Fruit fly (Drosophila melanogaster): Measurements from ENCODE around the gene Gba1a.
A peak's percentile ranks its signal among the peaks of the same experiment; 100 is the strongest.

The Gba1a gene

DNA sequence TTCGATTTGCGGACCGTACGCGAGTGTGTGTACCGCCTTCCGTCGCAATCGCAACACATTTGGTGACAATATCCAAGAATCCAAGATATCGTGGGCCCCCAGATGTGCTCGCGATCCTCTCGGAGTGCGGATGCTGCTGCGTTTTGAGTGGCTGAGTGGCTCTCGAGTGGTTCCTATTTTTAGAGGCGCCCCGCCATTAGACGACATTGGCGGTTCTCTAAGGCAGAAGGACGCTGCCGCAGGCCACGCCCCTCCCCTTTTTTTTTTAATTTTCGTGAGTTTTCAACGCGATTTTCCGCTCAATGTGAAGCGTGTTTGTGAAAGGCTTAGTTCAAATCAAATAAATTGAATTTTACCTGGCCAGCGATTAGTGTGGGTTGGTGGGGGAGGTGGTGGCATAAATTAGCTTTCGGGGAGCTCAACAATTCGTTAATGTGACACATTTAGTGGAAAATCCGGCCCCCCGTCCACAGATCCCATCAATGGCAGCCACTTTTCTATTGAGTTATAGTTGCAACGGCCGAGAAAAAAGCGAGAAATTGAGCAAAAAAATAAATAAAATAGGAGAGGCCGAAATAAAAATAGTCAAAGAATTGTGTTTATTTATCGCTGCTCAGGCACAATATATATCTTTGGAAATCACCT is 18.0 kb downstream of the Gba1a start, which contains the start of gene nau:
TSS of gene nau (minus strand) at position 61 of the 645 bp plus-strand sequence.
- TF ChIP-seq Snoo (tag; optimal IDR thresholded peaks at IDR 0.05): no peak
- no peak for TF ChIP-seq CG17806 (tag; optimal IDR thresholded peaks at IDR 0.05)
- TF ChIP-seq CG15710 (tag; optimal IDR thresholded peaks at IDR 0.05): no peak
- no peak for TF ChIP-seq Pif1B (GFP tag; optimal IDR thresholded peaks at IDR 0.05)
- no peak for TF ChIP-seq CG32121 (GFP tag; IDR thresholded peaks at IDR 0.05)
- no peak for TF ChIP-seq CG9948 (tag; optimal IDR thresholded peaks at IDR 0.05)
- TF ChIP-seq CG12605 (GFP tag; IDR thresholded peaks at IDR 0.05): no peak
- TF ChIP-seq CG13204 (GFP tag; optimal IDR thresholded peaks at IDR 0.05): no peak
- TF ChIP-seq gl (tag; optimal IDR thresholded peaks at IDR 0.05): no peak

- no peak for TF ChIP-seq CG12605 (GFP tag; IDR thresholded peaks at IDR 0.05)
- no peak for TF ChIP-seq Pif1B (GFP tag; optimal IDR thresholded peaks at IDR 0.05)
- TF ChIP-seq rn (GFP tag; IDR thresholded peaks at IDR 0.05): no peak
- no peak for TF ChIP-seq EcR (GFP tag; optimal IDR thresholded peaks at IDR 0.05)
- no peak for TF ChIP-seq CG4496 (GFP tag; IDR thresholded peaks at IDR 0.05)
- no peak for TF ChIP-seq CG9948 (tag; optimal IDR thresholded peaks at IDR 0.05)
- no peak for TF ChIP-seq Pif1A (GFP tag; optimal IDR thresholded peaks at IDR 0.05)
- TF ChIP-seq CG13204 (GFP tag; optimal IDR thresholded peaks at IDR 0.05): no peak
- no peak for TF ChIP-seq CG15710 (tag; optimal IDR thresholded peaks at IDR 0.05)
Measured at dm6 chr3R:23721525-23721924, 21.1 kb downstream of the Gba1a start, which contains the start of gene CG10232. Gene CG10232 (minus strand): TSS chr3R:23721625.

DNA sequence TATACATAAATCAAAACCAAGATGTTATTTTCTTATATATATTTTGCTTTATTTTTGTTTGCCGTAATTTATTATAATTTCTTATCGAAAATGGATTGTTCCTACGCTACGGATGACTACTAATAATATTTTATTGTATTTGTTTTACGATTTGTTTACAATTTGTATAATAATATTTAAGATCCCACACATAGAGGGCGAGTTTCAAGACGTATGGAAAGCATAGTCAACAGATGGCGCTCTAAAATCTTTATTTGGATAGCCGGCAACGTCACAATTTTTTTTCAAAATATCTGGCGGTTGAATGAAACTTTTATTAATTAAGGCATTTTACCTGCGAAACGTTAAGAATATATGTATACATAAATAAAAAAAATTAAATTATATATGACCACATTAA is 21.5 kb downstream of the Gba1a start:
- TF ChIP-seq fd96Ca (GFP tag; IDR thresholded peaks at IDR 0.05) (no peak), D1 (tag; optimal IDR thresholded peaks at IDR 0.05) (peak; percentile 84)

DNA sequence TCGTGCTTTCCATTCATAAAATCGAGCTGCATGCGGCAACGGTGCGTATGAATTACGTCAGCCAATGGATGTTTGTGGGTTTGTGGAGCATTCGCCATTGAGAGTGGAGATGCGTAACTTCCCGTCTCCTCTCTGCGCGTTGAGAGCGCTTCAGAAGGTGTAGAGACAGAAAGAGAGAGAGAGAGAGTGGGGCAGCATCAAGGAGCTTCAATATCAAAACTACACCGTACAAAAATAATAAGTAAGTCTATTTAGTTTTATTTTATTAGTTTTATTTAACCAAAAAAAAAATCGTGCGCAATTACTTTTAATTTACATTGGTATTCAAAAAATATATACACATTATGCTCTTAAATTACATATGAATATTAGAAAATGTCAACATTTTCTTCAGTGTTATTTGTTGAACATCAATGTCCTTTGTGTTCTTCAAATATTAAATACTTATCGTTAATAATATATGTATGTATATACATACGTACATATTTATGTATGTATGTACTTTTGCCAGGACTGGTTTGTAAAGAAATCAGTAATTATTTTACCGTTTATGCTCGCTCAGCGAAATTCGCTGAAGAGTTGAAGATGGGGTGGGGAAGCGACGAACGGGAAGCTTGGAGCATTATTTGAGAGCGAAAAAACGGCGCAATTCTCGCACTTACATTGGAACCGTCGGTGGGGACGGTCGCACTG is 22.4 kb downstream of the Gba1a start, which contains the start of gene CG10365:
TSS of gene CG10365 (plus strand) at position 652 of the 693 bp plus-strand sequence.
- peak; percentile 93 for TF ChIP-seq CG12605 (GFP tag; IDR thresholded peaks at IDR 0.05)
- TF ChIP-seq CG8159 (tag; optimal IDR thresholded peaks at IDR 0.05): peak; percentile 97
- TF ChIP-seq gl (tag; optimal IDR thresholded peaks at IDR 0.05): peak; percentile 45
- peak; percentile 88 for TF ChIP-seq CG32121 (GFP tag; IDR thresholded peaks at IDR 0.05)
- TF ChIP-seq CG9948 (tag; optimal IDR thresholded peaks at IDR 0.05): peak; percentile 96
- TF ChIP-seq CG8301 (tag; optimal IDR thresholded peaks at IDR 0.05): peak; percentile 94
- TF ChIP-seq CG14655 (GFP tag; optimal IDR thresholded peaks at IDR 0.05): peak; percentile 89
- peak; percentile 87 for TF ChIP-seq Snoo (tag; optimal IDR thresholded peaks at IDR 0.05)
- peak; percentile 86 for TF ChIP-seq CG34367 (tag; optimal IDR thresholded peaks at IDR 0.05)
- TF ChIP-seq CG13204 (GFP tag; optimal IDR thresholded peaks at IDR 0.05): peak; percentile 55
- peak; percentile 86 for TF ChIP-seq rn (GFP tag; IDR thresholded peaks at IDR 0.05)
- peak; percentile 90 for TF ChIP-seq CG4496 (GFP tag; IDR thresholded peaks at IDR 0.05)
- TF ChIP-seq Pif1A (GFP tag; optimal IDR thresholded peaks at IDR 0.05): peak; percentile 70
- TF ChIP-seq CG15710 (tag; optimal IDR thresholded peaks at IDR 0.05): peak; percentile 93
- TF ChIP-seq fd96Ca (GFP tag; IDR thresholded peaks at IDR 0.05): no peak
- TF ChIP-seq EcR (GFP tag; optimal IDR thresholded peaks at IDR 0.05): peak; percentile 41
- TF ChIP-seq CG10348 (GFP tag; IDR thresholded peaks at IDR 0.05): no peak; the same call in 1 of the 2 replicates
- peak; percentile 94 for TF ChIP-seq CG17806 (tag; optimal IDR thresholded peaks at IDR 0.05)
- peak; percentile 96 for TF ChIP-seq D1 (tag; optimal IDR thresholded peaks at IDR 0.05)
- peak; percentile 56 for TF ChIP-seq Pif1B (GFP tag; optimal IDR thresholded peaks at IDR 0.05)
- peak; percentile 78 for TF ChIP-seq Ets98B (GFP tag; IDR thresholded peaks at IDR 0.05)

- TF ChIP-seq rn (GFP tag; IDR thresholded peaks at IDR 0.05): no peak
- peak; percentile 68 for TF ChIP-seq CG32121 (GFP tag; IDR thresholded peaks at IDR 0.05)
- TF ChIP-seq CG10348 (GFP tag; IDR thresholded peaks at IDR 0.05): no peak
- TF ChIP-seq CG14655 (GFP tag; optimal IDR thresholded peaks at IDR 0.05): peak; percentile 40
- peak; percentile 29 for TF ChIP-seq Pif1B (GFP tag; optimal IDR thresholded peaks at IDR 0.05)
- TF ChIP-seq Snoo (tag; optimal IDR thresholded peaks at IDR 0.05): no peak
- TF ChIP-seq CG17806 (tag; optimal IDR thresholded peaks at IDR 0.05): peak; percentile 36
- no peak for TF ChIP-seq D1 (tag; optimal IDR thresholded peaks at IDR 0.05)
- TF ChIP-seq gl (tag; optimal IDR thresholded peaks at IDR 0.05): peak; percentile 79
- TF ChIP-seq CG15710 (tag; optimal IDR thresholded peaks at IDR 0.05): peak; percentile 23
- TF ChIP-seq CG9948 (tag; optimal IDR thresholded peaks at IDR 0.05): no peak
- peak; percentile 56 for TF ChIP-seq fd96Ca (GFP tag; IDR thresholded peaks at IDR 0.05)
- TF ChIP-seq EcR (GFP tag; optimal IDR thresholded peaks at IDR 0.05): peak; percentile 73
- peak; percentile 41 for TF ChIP-seq CG34367 (tag; optimal IDR thresholded peaks at IDR 0.05)
- TF ChIP-seq CG8301 (tag; optimal IDR thresholded peaks at IDR 0.05): peak; percentile 40
- TF ChIP-seq CG12605 (GFP tag; IDR thresholded peaks at IDR 0.05): no peak; the same call in 1 of the 2 replicates
- TF ChIP-seq CG8159 (tag; optimal IDR thresholded peaks at IDR 0.05): peak; percentile 42
- TF ChIP-seq Pif1A (GFP tag; optimal IDR thresholded peaks at IDR 0.05): no peak
- peak; percentile 60 for TF ChIP-seq Ets98B (GFP tag; IDR thresholded peaks at IDR 0.05)
- no peak for TF ChIP-seq CG13204 (GFP tag; optimal IDR thresholded peaks at IDR 0.05)
- peak; percentile 55; the same call in 1 of the 3 replicates for TF ChIP-seq CG4496 (GFP tag; IDR thresholded peaks at IDR 0.05)
Measured at dm6 chr3R:23723381-23724034, 23.1 kb downstream of the Gba1a start.

Measured in whole organism, pupa.